Worm (Caenorhabditis elegans) whole organism, L3 larva: Measurements from ENCODE around the gene ddr-1.

Experiments used
- R02D3.7 ChIP-seq: fragments of 150-350 bp; optimal IDR thresholded peaks from 2 replicates; lab custom pipeline; 2014; ENCODE audit warnings: missing biosample characterization, missing genetic modification characterization
- ZK546.5 ChIP-seq: sonication (generic microtip); optimal IDR thresholded peaks from 2 replicates; lab custom pipeline; 2017; ENCODE audit warnings: missing biosample characterization, missing genetic modification characterization
- aly-2 ChIP-seq: fragments of 150-350 bp; optimal IDR thresholded peaks from 2 replicates; lab custom pipeline; 2014; ENCODE audit warnings: missing biosample characterization, missing genetic modification characterization
- daf-12 ChIP-seq: fragments of 150-350 bp; optimal IDR thresholded peaks from 2 replicates; lab custom pipeline; 2014; ENCODE audit warnings: missing biosample characterization, missing genetic modification reagents, missing genetic modification characterization
- egl-27 ChIP-seq: sonication (generic microtip); optimal IDR thresholded peaks from 4 replicates; lab custom pipeline; 2017; ENCODE audit warnings: missing biosample characterization, missing genetic modification reagents, missing genetic modification characterization
- egl-5 ChIP-seq: fragments of 150-350 bp; optimal IDR thresholded peaks from 2 replicates; lab custom pipeline; 2017; ENCODE audit warnings: missing biosample characterization, missing genetic modification reagents, missing genetic modification characterization, inconsistent platforms
- elt-1 ChIP-seq: fragments of 150-350 bp; optimal IDR thresholded peaks from 2 replicates; lab custom pipeline; 2014; ENCODE audit warnings: missing biosample characterization, missing genetic modification characterization
- elt-2 ChIP-seq: sonication (generic microtip); optimal IDR thresholded peaks from 2 replicates; lab custom pipeline; 2016; ENCODE audit warnings: missing genetic modification reagents, mild to moderate bottlenecking, missing genetic modification characterization, missing compliant biosample characterization
- fkh-10 ChIP-seq: sonication (generic microtip); optimal IDR thresholded peaks from 2 replicates; lab custom pipeline; 2017; ENCODE audit warnings: missing biosample characterization, missing genetic modification reagents, missing genetic modification characterization
- fkh-2 ChIP-seq: fragments of 150-350 bp; optimal IDR thresholded peaks from 2 replicates; lab custom pipeline; 2014; ENCODE audit warnings: missing biosample characterization, missing genetic modification reagents, missing genetic modification characterization
- fos-1 ChIP-seq: fragments of 150-350 bp; optimal IDR thresholded peaks from 2 replicates; lab custom pipeline; 2014; ENCODE audit warnings: missing biosample characterization, missing genetic modification characterization
- hmg-11 ChIP-seq: sonication (generic microtip); optimal IDR thresholded peaks from 2 replicates; lab custom pipeline; 2016; ENCODE audit warnings: missing genetic modification characterization, missing compliant biosample characterization
- jun-1 ChIP-seq: fragments of 150-350 bp; optimal IDR thresholded peaks from 2 replicates; lab custom pipeline; 2014; ENCODE audit warnings: missing biosample characterization, missing genetic modification reagents, missing genetic modification characterization
- lin-15B ChIP-seq: fragments of 150-350 bp; optimal IDR thresholded peaks from 2 replicates; lab custom pipeline; 2014; ENCODE audit warnings: missing biosample characterization, missing genetic modification characterization
- lsy-12 ChIP-seq: sonication (generic microtip); optimal IDR thresholded peaks from 2 replicates; lab custom pipeline; 2016; ENCODE audit warnings: mild to moderate bottlenecking, missing genetic modification characterization, missing compliant biosample characterization
- mdl-1 ChIP-seq: fragments of 150-350 bp; optimal IDR thresholded peaks from 2 replicates; lab custom pipeline; 2014; ENCODE audit warnings: missing biosample characterization, missing genetic modification characterization
- mml-1 ChIP-seq: fragments of 150-350 bp; sonication (generic microtip); optimal IDR thresholded peaks from 3 replicates; lab custom pipeline; 2014; ENCODE audit warnings: missing biosample characterization, missing genetic modification characterization
- nfya-1 ChIP-seq: sonication (generic microtip); optimal IDR thresholded peaks from 2 replicates; lab custom pipeline; 2017; ENCODE audit warnings: missing genetic modification characterization, mild to moderate bottlenecking, missing compliant biosample characterization, antibody characterized with exemption, moderate library complexity; ENCODE audit not compliant: insufficient read depth
- nhr-11 ChIP-seq: fragments of 150-350 bp; optimal IDR thresholded peaks from 2 replicates; lab custom pipeline; 2014; ENCODE audit warnings: missing biosample characterization, missing genetic modification characterization
- nhr-23 ChIP-seq: fragments of 150-350 bp; optimal IDR thresholded peaks from 2 replicates; lab custom pipeline; 2014; ENCODE audit warnings: missing biosample characterization, missing genetic modification reagents, missing genetic modification characterization
- nhr-237 ChIP-seq: fragments of 150-350 bp; optimal IDR thresholded peaks from 2 replicates; lab custom pipeline; 2014; ENCODE audit warnings: missing biosample characterization, missing genetic modification characterization
- nhr-28 ChIP-seq: fragments of 150-350 bp; optimal IDR thresholded peaks from 2 replicates; lab custom pipeline; 2014; ENCODE audit warnings: missing biosample characterization, missing genetic modification characterization
- nhr-76 ChIP-seq: fragments of 150-350 bp; sonication (generic microtip); optimal IDR thresholded peaks from 5 replicates; lab custom pipeline; 2014; ENCODE audit warnings: missing biosample characterization, missing genetic modification characterization
- nhr-77 ChIP-seq: fragments of 150-350 bp; optimal IDR thresholded peaks from 2 replicates; lab custom pipeline; 2014; ENCODE audit warnings: missing biosample characterization, missing genetic modification characterization
- pha-4 ChIP-seq: fragments of 150-350 bp; optimal IDR thresholded peaks from 2 replicates; lab custom pipeline; 2014; ENCODE audit warnings: missing biosample characterization, missing genetic modification reagents, missing genetic modification characterization
- pqm-1 ChIP-seq: fragments of 150-350 bp; optimal IDR thresholded peaks from 2 replicates; lab custom pipeline; 2017; ENCODE audit warnings: missing biosample characterization, missing genetic modification characterization, inconsistent platforms
- sea-2 ChIP-seq: fragments of 150-350 bp; sonication (generic microtip); optimal IDR thresholded peaks from 4 replicates; lab custom pipeline; 2014; ENCODE audit warnings: missing biosample characterization, missing genetic modification reagents, missing genetic modification characterization
- skn-1 ChIP-seq: fragments of 150-350 bp; optimal IDR thresholded peaks from 2 replicates; lab custom pipeline; 2014; ENCODE audit warnings: missing biosample characterization, missing genetic modification characterization
- unc-62 ChIP-seq: fragments of 150-350 bp; sonication (generic microtip); optimal IDR thresholded peaks from 4 replicates; lab custom pipeline; 2014; ENCODE audit warnings: missing biosample characterization, missing genetic modification reagents, missing genetic modification characterization
- ztf-11 ChIP-seq: fragments of 150-350 bp; optimal IDR thresholded peaks from 2 replicates; lab custom pipeline; 2014; ENCODE audit warnings: missing biosample characterization, missing genetic modification characterization
- ztf-4 ChIP-seq: fragments of 150-350 bp; optimal IDR thresholded peaks from 2 replicates; lab custom pipeline; 2014; ENCODE audit warnings: missing biosample characterization, missing genetic modification characterization

ddr-1 gene

DNA sequence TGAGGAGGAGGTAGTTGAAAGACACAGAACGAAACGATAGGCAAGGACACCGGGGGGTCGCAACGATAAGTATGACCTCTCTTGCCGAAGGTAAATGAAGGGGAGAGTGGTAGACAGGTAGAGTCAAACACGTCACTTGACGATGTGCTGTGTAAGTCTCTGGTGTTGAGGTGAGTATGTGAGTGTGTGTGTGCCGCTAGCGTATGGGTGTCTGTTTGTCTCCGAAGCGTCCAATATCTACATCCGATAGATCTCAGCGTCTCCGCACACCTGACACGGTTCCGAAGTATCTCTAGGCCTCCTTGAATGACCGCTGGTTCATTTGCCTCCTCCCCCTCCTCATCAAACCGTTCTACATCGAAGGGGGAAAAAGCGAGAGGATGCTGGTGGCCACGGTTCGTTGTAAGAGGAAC lies 14.1 kb downstream of the ddr-1 start (continued):
- TF ChIP-seq fos-1 (tag; lab: Kevin White, UChicago) (no peak), ZK546.5 (no peak), fkh-2 (tag; lab: Kevin White, UChicago) (no peak), nfya-1 (tag; lab: Kevin White, UChicago) (peak; percentile 67), nhr-76 (tag; lab: Kevin White, UChicago) (no peak), elt-1 (tag; lab: Kevin White, UChicago) (peak; percentile 9), pqm-1 (tag; lab: Kevin White, UChicago) (peak; percentile 48)

DNA sequence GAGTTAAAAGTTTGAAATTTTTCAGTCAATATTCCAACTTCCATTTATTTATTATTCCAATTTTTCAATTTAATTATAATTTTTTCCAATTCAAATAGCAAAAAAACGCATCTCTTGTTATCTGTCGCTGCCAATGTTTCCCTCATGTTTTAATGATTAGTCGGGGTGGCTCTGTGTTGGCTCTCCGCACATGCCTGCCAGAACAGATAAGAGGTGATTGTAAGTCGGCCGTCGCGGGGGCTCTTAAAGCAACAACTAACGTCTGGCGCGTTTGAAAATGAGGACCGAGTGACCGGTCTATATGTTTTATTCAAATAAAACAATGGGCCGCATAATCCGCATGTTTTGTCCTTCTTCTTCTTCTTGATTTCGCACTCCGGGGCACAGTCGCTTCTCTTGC lies 15.3 kb downstream of the ddr-1 start:
- TF ChIP-seq daf-12 (tag; lab: Kevin White, UChicago), result no peak
- no peak for TF ChIP-seq sea-2 (GFP tag; lab: Kevin White, UChicago)
- no peak for TF ChIP-seq lsy-12 (tag; lab: Kevin White, UChicago)
- TF ChIP-seq pqm-1 (tag; lab: Kevin White, UChicago), result peak; percentile 38
- TF ChIP-seq hmg-11, result no peak
- TF ChIP-seq elt-1 (tag; lab: Kevin White, UChicago), result no peak
- TF ChIP-seq pha-4, result no peak
- TF ChIP-seq mdl-1 (tag; lab: Kevin White, UChicago), result no peak
- TF ChIP-seq ztf-11 (tag; lab: Kevin White, UChicago), result no peak
- no peak for TF ChIP-seq nhr-11
- TF ChIP-seq elt-2 (tag; lab: Kevin White, UChicago), result peak; percentile 73
- no peak for TF ChIP-seq nhr-28 (tag; lab: Kevin White, UChicago)
- peak; percentile 6 for TF ChIP-seq nfya-1 (tag; lab: Kevin White, UChicago)
- TF ChIP-seq fkh-10, result no peak
- TF ChIP-seq, all 47 proteins: peak for 3

DNA sequence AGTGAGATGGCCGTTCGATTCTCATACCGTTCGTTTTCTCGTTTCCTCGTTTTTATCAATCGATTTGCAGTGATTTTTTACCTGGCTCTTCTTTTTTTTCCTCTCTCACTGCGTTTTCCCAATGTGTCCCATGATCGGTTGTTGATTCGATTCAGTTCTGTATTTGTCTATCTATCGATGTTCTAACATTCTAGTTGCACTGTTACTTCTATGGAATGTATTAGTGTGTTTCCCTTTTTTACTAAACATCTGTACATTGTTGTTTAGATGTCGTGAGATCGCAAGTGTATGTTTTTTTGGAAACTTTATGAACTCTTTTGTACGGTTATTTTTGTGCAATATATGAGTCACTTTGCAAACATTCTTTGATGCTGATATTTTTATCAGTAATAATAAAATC lies 16.6 kb downstream of the ddr-1 start:
- TF ChIP-seq pqm-1 (tag; lab: Kevin White, UChicago) (peak; percentile 37), lin-15B (no peak), ztf-4 (tag; lab: Kevin White, UChicago) (no peak), pha-4 (peak; percentile 60), elt-2 (tag; lab: Kevin White, UChicago) (peak; percentile 20)

DNA sequence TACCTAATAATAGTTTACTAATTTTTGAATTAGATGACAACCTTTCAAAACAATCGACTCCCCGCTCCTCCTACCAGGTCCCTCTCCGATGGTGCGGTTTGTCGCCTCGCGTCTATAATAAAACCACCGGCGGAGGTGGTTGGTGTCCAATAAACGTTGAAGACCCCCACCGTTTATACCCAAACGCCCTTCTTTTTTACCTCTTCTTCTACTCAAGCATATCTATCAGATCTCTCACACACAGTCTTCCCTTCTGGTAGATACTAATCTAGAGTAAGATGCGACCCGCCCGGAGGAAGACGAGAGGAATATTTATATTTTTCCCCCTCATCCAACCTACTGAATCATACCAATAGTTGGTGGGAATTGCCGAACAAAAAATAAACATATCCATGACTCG lies 17.8 kb downstream of the ddr-1 start:
- TF ChIP-seq skn-1 (tag; lab: Kevin White, UChicago) (no peak), R02D3.7 (tag; lab: Kevin White, UChicago) (no peak), nhr-23 (tag; lab: Kevin White, UChicago) (peak; percentile 4), unc-62 (GFP tag; lab: Kevin White, UChicago) (no peak), elt-1 (tag; lab: Kevin White, UChicago) (peak; percentile 79), nhr-77 (no peak)
- TF ChIP-seq, all 47 proteins: peak for 2

DNA sequence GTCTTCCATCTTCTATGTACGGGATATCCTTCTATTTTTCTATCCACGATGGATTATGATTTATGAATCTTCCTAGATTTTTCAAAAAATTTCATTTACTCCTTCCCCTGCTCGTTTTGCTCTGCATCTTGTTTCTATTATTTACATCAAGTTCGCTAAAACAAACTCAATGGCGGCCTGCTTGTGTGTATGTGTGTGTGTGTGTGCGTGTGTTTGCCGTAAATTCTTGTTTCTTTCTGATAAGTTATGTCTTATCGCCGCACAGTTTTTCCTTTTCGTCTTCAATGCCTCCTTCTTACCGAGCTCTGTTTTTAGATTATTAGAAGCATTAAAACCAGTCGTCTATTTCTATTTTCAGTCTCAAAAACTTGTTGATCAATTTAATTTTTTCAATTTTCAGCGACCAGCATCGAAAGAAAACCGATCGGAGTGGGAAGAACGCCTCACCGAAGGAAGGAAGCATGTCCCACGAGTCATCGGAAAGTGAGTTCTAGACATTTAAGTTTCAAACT lies 18.3 kb downstream of the ddr-1 start, which contains the start of gene dlg-1:
Gene dlg-1, plus strand, starts transcription at position 401 of the 512 bp plus-strand sequence.
- TF ChIP-seq elt-2 (tag; lab: Kevin White, UChicago) (peak; percentile 69), egl-5 (tag; lab: Kevin White, UChicago) (no peak), fkh-10 (no peak), jun-1 (tag; lab: Kevin White, UChicago) (no peak), pha-4 (peak; percentile 73), nhr-77 (no peak), egl-27 (tag; lab: Kevin White, UChicago) (no peak), mml-1 (tag; lab: Kevin White, UChicago) (no peak), pqm-1 (tag; lab: Kevin White, UChicago) (no peak), ZK546.5 (no peak), nhr-237 (no peak), aly-2 (tag; lab: Kevin White, UChicago) (no peak), daf-12 (tag; lab: Kevin White, UChicago) (no peak)
